Worm (Caenorhabditis elegans) whole organism, L4 larva: ENCODE data around the gene C16C4.18.

Experiments used
- F37D6.2 ChIP-seq: sonication (generic microtip); optimal IDR thresholded peaks from 2 replicates; lab custom pipeline; 2016; ENCODE audit warnings: mild to moderate bottlenecking, missing genetic modification characterization, missing compliant biosample characterization
- dmd-6 ChIP-seq: fragments of 200-800 bp; sonication (Bioruptor generic); IDR thresholded peaks from 2 replicates; pipeline ENCODE4 v1.3.6; 2022; ENCODE audit warnings: missing genetic modification reagents, missing genetic modification characterization, missing compliant biosample characterization
- fkh-10 ChIP-seq: fragments of 150-350 bp; optimal IDR thresholded peaks from 2 replicates; lab custom pipeline; 2014; ENCODE audit warnings: missing biosample characterization, missing genetic modification reagents, missing genetic modification characterization
- lsy-2 ChIP-seq, 2 experiments: fragments of 150-350 bp in 1 of 2; sonication (generic microtip) in 1 of 2; optimal IDR thresholded peaks; 2 replicates each; lab custom pipeline; 2014 to 2017; ENCODE audit warnings: missing biosample characterization in 2 of 2, missing genetic modification characterization in 2 of 2
- nhr-237 ChIP-seq: sonication (generic microtip); optimal IDR thresholded peaks from 2 replicates; lab custom pipeline; 2017; ENCODE audit warnings: missing biosample characterization, missing genetic modification characterization
- nhr-6 ChIP-seq: fragments of 150-350 bp; optimal IDR thresholded peaks from 2 replicates; lab custom pipeline; 2014; ENCODE audit warnings: missing biosample characterization, missing genetic modification characterization
- tag-97 ChIP-seq: fragments of 200-800 bp; sonication (Bioruptor generic); IDR thresholded peaks from 2 replicates; pipeline ENCODE4 v1.3.6; 2022; ENCODE audit warnings: missing genetic modification characterization, missing compliant biosample characterization
- unc-130 ChIP-seq: sonication (generic microtip); optimal IDR thresholded peaks from 2 replicates; lab custom pipeline; 2016; ENCODE audit warnings: missing genetic modification reagents, missing genetic modification characterization, missing compliant biosample characterization
- zag-1 ChIP-seq: fragments of 150-350 bp; optimal IDR thresholded peaks from 2 replicates; lab custom pipeline; 2014; ENCODE audit warnings: missing biosample characterization, missing genetic modification characterization
- zip-11 ChIP-seq: fragments of 200-800 bp; sonication (Bioruptor generic); IDR thresholded peaks from 2 replicates; pipeline ENCODE4 v1.3.6; 2022; ENCODE audit warnings: missing genetic modification characterization, missing compliant biosample characterization

ce11 chrII:1850840-1851294 is 10.3 kb downstream of the C16C4.18 start, which contains the start of gene C52E2.3:
- TF ChIP-seq unc-130 (GFP tag; lab: Kevin White, UChicago) (no peak), fkh-10 (GFP tag; lab: Kevin White, UChicago) (no peak), nhr-237 (no peak), tag-97 (no peak), dmd-6 (GFP tag; lab: Robert Waterston, UW) (no peak), lsy-2 (tag; optimal IDR thresholded peaks at IDR 0.05; lab: Kevin White, UChicago) (no peak), F37D6.2 (tag; lab: Kevin White, UChicago) (no peak), nhr-6 (tag; lab: Kevin White, UChicago) (no peak), zip-11 (GFP tag; lab: Robert Waterston, UW) (no peak), zag-1 (tag; lab: Kevin White, UChicago) (no peak)
